Fruit fly (Drosophila melanogaster) whole organism, adult: ENCODE measurements around the gene CG15719.

Experiments used
- CG5204 ChIP-seq: fragments of 200-800 bp; sonication (Bioruptor generic); optimal IDR thresholded peaks from 2 replicates; lab custom pipeline; 2016; ENCODE audit warnings: missing biosample characterization, missing genetic modification characterization
- bab1 ChIP-seq: fragments of 200-800 bp; sonication (Bioruptor generic); optimal IDR thresholded peaks from 3 replicates; lab custom pipeline; 2019; ENCODE audit warnings: missing biosample characterization, mild to moderate bottlenecking, missing genetic modification characterization, moderate library complexity
- cic ChIP-seq: fragments of 200-800 bp; sonication (Bioruptor generic); optimal IDR thresholded peaks from 2 replicates; lab custom pipeline; 2017; ENCODE audit warnings: missing biosample characterization, mild to moderate bottlenecking, missing genetic modification characterization, moderate library complexity
- pad ChIP-seq: fragments of 200-800 bp; sonication (Bioruptor generic); optimal IDR thresholded peaks from 3 replicates; lab custom pipeline; 2017; ENCODE audit warnings: missing biosample characterization, missing genetic modification characterization, mild to moderate bottlenecking, moderate library complexity, missing genetic modification reagents

dm6 chrX:12976131-12976530, 28.5 kb downstream of the CG15719 start, which contains the start of gene CG12716:
- TF ChIP-seq cic (GFP tag; lab: Kevin White, UChicago) (no peak), pad (GFP tag; lab: Kevin White, UChicago) (no peak), bab1 (GFP tag; lab: Kevin White, UChicago) (no peak), CG5204 (GFP tag; lab: Kevin White, UChicago) (no peak)
